Worm (Caenorhabditis elegans): Measurements from ENCODE around the gene mstr-2.

Gene mstr-2

ce11 chrIII:4419117-4419978, 49.6 kb upstream of the mstr-2 start, which contains the start of the genes R07E5.7 and cku-80 (continued):
- TF ChIP-seq lin-35 (GFP tag; optimal IDR thresholded peaks at IDR 0.05) (peak; percentile 84 to 95), unc-130 (tag; optimal IDR thresholded peaks at IDR 0.05) (peak; percentile 56), aha-1 (tag; optimal IDR thresholded peaks at IDR 0.05) (peak; percentile 28), unc-98 (GFP tag; IDR thresholded peaks at IDR 0.05) (no peak), snu-23 (GFP tag; optimal IDR thresholded peaks at IDR 0.05) (peak; percentile 84), C16A3.4 (tag; optimal IDR thresholded peaks at IDR 0.05) (peak; percentile 70), nhr-20 (tag; optimal IDR thresholded peaks at IDR 0.05) (peak; percentile 70), fos-1 (tag; optimal IDR thresholded peaks at IDR 0.05) (no peak), mab-9 (GFP tag; IDR thresholded peaks at IDR 0.05) (no peak), ceh-82 (tag; optimal IDR thresholded peaks at IDR 0.05) (peak; percentile 6 to 68 (median 58)), lir-3 (tag; optimal IDR thresholded peaks at IDR 0.05; ENCODE audit: poor library complexity) (no peak), nhr-237 (tag; optimal IDR thresholded peaks at IDR 0.05) (no peak), elt-3 (tag; optimal IDR thresholded peaks at IDR 0.05) (peak in 2 of 6 experiments; percentile 44 to 47), C04F5.9 (tag; optimal IDR thresholded peaks at IDR 0.05) (peak; percentile 31), elt-2 (tag; optimal IDR thresholded peaks at IDR 0.05) (peak; percentile 40), C34B4.2 (tag; optimal IDR thresholded peaks at IDR 0.05) (no peak), unc-86 (tag; optimal IDR thresholded peaks at IDR 0.05) (peak; percentile 46), nhr-19 (GFP tag; conservative IDR thresholded peaks at IDR 0.05) (peak; percentile 74), lin-13 (GFP tag; optimal IDR thresholded peaks at IDR 0.05) (peak; percentile 51), xbp-1 (tag; optimal IDR thresholded peaks at IDR 0.05) (peak; percentile 61), swsn-7 (tag; optimal IDR thresholded peaks at IDR 0.05) (peak; percentile 54), sup-37 (GFP tag; optimal IDR thresholded peaks at IDR 0.05) (no peak), ces-1 (GFP tag; optimal IDR thresholded peaks at IDR 0.05) (no peak), nhr-85 (tag) (peak; percentile 75), tlp-1 (tag; optimal IDR thresholded peaks at IDR 0.05) (no peak)

- TF ChIP-seq grh-1 (GFP tag; IDR thresholded peaks at IDR 0.05) (peak; percentile 40; the same call in 1 of the 2 replicates), rnt-1 (tag; optimal IDR thresholded peaks at IDR 0.05) (peak; percentile 38), fkh-8 (tag; optimal IDR thresholded peaks at IDR 0.05) (peak; percentile 3), snpc-4 (tag; optimal IDR thresholded peaks at IDR 0.05) (peak; percentile 96), irx-1 (tag; optimal IDR thresholded peaks at IDR 0.05) (peak; percentile 19), nhr-90 (tag; optimal IDR thresholded peaks at IDR 0.05; ENCODE audit: poor library complexity) (peak; percentile 27), unc-86 (tag; optimal IDR thresholded peaks at IDR 0.05) (peak; percentile 6), zip-4 (GFP tag; optimal IDR thresholded peaks at IDR 0.05) (peak; percentile 29), lsy-2 (tag; optimal IDR thresholded peaks at IDR 0.05) (peak in 1 of 2 experiments; percentile 21), nhr-47 (tag; optimal IDR thresholded peaks at IDR 0.05) (peak; percentile 63), nhr-19 (GFP tag; conservative IDR thresholded peaks at IDR 0.05) (peak; percentile 86), lin-14 (GFP tag; optimal IDR thresholded peaks at IDR 0.05) (peak; percentile 26), nhr-71 (tag; optimal IDR thresholded peaks at IDR 0.05) (peak; percentile 41), ceh-88 (GFP tag; IDR thresholded peaks at IDR 0.05) (peak; percentile 35; the same call in 1 of the 2 replicates), dpl-1 (GFP tag; optimal IDR thresholded peaks at IDR 0.05) (peak in 1 of 3 experiments; percentile 30), snu-23 (GFP tag; optimal IDR thresholded peaks at IDR 0.05) (peak; percentile 23), xbp-1 (tag; optimal IDR thresholded peaks at IDR 0.05) (peak; percentile 9), swsn-7 (tag; optimal IDR thresholded peaks at IDR 0.05) (peak; percentile 45), efl-1 (optimal IDR thresholded peaks at IDR 0.05) (peak in 1 of 2 experiments; percentile 26), efl-1 (GFP tag; optimal IDR thresholded peaks at IDR 0.05 in 1 of 2) (peak in 1 of 2 experiments; percentile 88), mab-9 (GFP tag; IDR thresholded peaks at IDR 0.05) (peak; percentile 67), C16A3.4 (tag; optimal IDR thresholded peaks at IDR 0.05) (peak; percentile 6), dsc-1 (tag; optimal IDR thresholded peaks at IDR 0.05) (peak; percentile 43), elt-2 (tag; optimal IDR thresholded peaks at IDR 0.05) (peak; percentile 6), isw-1 (GFP tag; IDR thresholded peaks at IDR 0.05) (0 out of 2 replicates have a peak, but pooled peaks have one; percentile 14)
Observed at ce11 chrIII:4426711-4427218, 42.1 kb upstream of the mstr-2 start.

Data from whole organism, L1 larva.